Worm (Caenorhabditis elegans) whole organism, L4 larva: ENCODE results near the gene tgt-1.

ENCODE experiments used
- Y48G9A.11 ChIP-seq: fragments of 200-800 bp; sonication (Bioruptor generic); IDR thresholded peaks from 2 replicates; pipeline ENCODE4 v1.3.6; 2022; ENCODE audit warnings: missing genetic modification reagents, missing genetic modification characterization, missing compliant biosample characterization
- Y5F2A.4 ChIP-seq: fragments of 200-800 bp; sonication (Bioruptor generic); optimal IDR thresholded peaks from 2 replicates; lab custom pipeline; 2018; ENCODE audit warnings: mild to moderate bottlenecking, missing genetic modification characterization, missing compliant biosample characterization
- Y75B8A.6 ChIP-seq: fragments of 200-800 bp; sonication (Bioruptor generic); IDR thresholded peaks from 2 replicates; pipeline ENCODE4 v1.3.6; 2022; ENCODE audit warnings: missing genetic modification reagents, missing genetic modification characterization, missing compliant biosample characterization
- ZK546.5 ChIP-seq, 2 experiments: sonication (generic microtip); optimal IDR thresholded peaks; 2 replicates each; lab custom pipeline; 2017; ENCODE audit warnings: missing biosample characterization in 2 of 2, missing genetic modification characterization in 2 of 2
- aha-1 ChIP-seq: fragments of 150-350 bp; peaks from one replicate; lab custom pipeline; 2014; ENCODE audit warnings: missing biosample characterization, missing genetic modification characterization
- aly-2 ChIP-seq: sonication (generic microtip); optimal IDR thresholded peaks from 2 replicates; lab custom pipeline; 2018; ENCODE audit warnings: missing biosample characterization, missing genetic modification characterization
- ama-1 ChIP-seq: fragments of 150-350 bp; optimal IDR thresholded peaks from 2 replicates; lab custom pipeline; 2014; ENCODE audit warnings: inconsistent platforms, mixed read lengths
- arid-1 ChIP-seq: fragments of 200-800 bp; sonication (Bioruptor generic); conservative IDR thresholded peaks from 2 replicates; pipeline ENCODE4 v1.3.6; 2022; ENCODE audit warnings: missing genetic modification reagents, missing genetic modification characterization, missing compliant biosample characterization
- ceh-28 ChIP-seq: fragments of 150-350 bp; optimal IDR thresholded peaks from 2 replicates; lab custom pipeline; 2014; ENCODE audit warnings: missing biosample characterization, missing genetic modification reagents, missing genetic modification characterization
- ceh-82 ChIP-seq: sonication (generic microtip); optimal IDR thresholded peaks from 2 replicates; lab custom pipeline; 2017; ENCODE audit warnings: missing biosample characterization, missing genetic modification characterization
- cey-2 ChIP-seq: sonication (generic microtip); optimal IDR thresholded peaks from 3 replicates; lab custom pipeline; 2017; ENCODE audit warnings: missing genetic modification characterization, mild to moderate bottlenecking, missing compliant biosample characterization, antibody characterized with exemption, borderline replicate concordance; ENCODE audit not compliant: insufficient read depth
- ctbp-1 ChIP-seq: fragments of 200-800 bp; sonication (Bioruptor generic); IDR thresholded peaks from 2 replicates; pipeline ENCODE4 v1.3.6; 2022; ENCODE audit warnings: missing genetic modification reagents, missing genetic modification characterization, missing compliant biosample characterization
- daf-16 ChIP-seq, 3 experiments: sonication (generic microtip); optimal IDR thresholded peaks; 2 replicates each; lab custom pipeline; 2016 to 2017; ENCODE audit warnings: missing genetic modification characterization in 3 of 3, missing genetic modification reagents in 3 of 3, mild to moderate bottlenecking in 2 of 3, missing compliant biosample characterization in 2 of 3, missing biosample characterization in 1 of 3, moderate library complexity in 1 of 3
- daf-19 ChIP-seq: fragments of 200-800 bp; sonication (Bioruptor generic); conservative IDR thresholded peaks from 2 replicates; pipeline ENCODE4 v1.3.6; 2022; ENCODE audit warnings: missing genetic modification characterization, missing compliant biosample characterization
- dmd-6 ChIP-seq: fragments of 200-800 bp; sonication (Bioruptor generic); IDR thresholded peaks from 2 replicates; pipeline ENCODE4 v1.3.6; 2022; ENCODE audit warnings: missing genetic modification reagents, missing genetic modification characterization, missing compliant biosample characterization
- dmd-8 ChIP-seq: fragments of 200-800 bp; sonication (Bioruptor generic); IDR thresholded peaks from 2 replicates; pipeline ENCODE4 v1.3.6; 2022; ENCODE audit warnings: missing genetic modification characterization, missing compliant biosample characterization
- dmd-9 ChIP-seq: fragments of 200-800 bp; sonication (Bioruptor generic); IDR thresholded peaks from 2 replicates; pipeline ENCODE4 v1.3.6; 2022; ENCODE audit warnings: missing genetic modification reagents, missing genetic modification characterization, missing compliant biosample characterization
- dpl-1 ChIP-seq: fragments of 150-350 bp; optimal IDR thresholded peaks from 2 replicates; lab custom pipeline; 2014; ENCODE audit warnings: missing biosample characterization, missing genetic modification reagents, missing genetic modification characterization
- dve-1 ChIP-seq: sonication (generic microtip); optimal IDR thresholded peaks from 2 replicates; lab custom pipeline; 2017; ENCODE audit warnings: antibody characterized with exemption, mild to moderate bottlenecking, missing genetic modification characterization, missing compliant biosample characterization; ENCODE audit not compliant: insufficient read depth
- fkh-10 ChIP-seq: fragments of 150-350 bp; optimal IDR thresholded peaks from 2 replicates; lab custom pipeline; 2014; ENCODE audit warnings: missing biosample characterization, missing genetic modification reagents, missing genetic modification characterization
- hif-1 ChIP-seq, 2 experiments: sonication (generic microtip); optimal IDR thresholded peaks; 2 replicates each; lab custom pipeline; 2016 to 2017; ENCODE audit warnings: missing compliant biosample characterization in 2 of 2, missing genetic modification characterization in 2 of 2, missing genetic modification reagents in 2 of 2, missing genotype in 2 of 2, mild to moderate bottlenecking in 1 of 2
- hlh-11 ChIP-seq: fragments of 200-800 bp; sonication (Bioruptor generic); optimal IDR thresholded peaks from 2 replicates; lab custom pipeline; 2018; ENCODE audit warnings: mild to moderate bottlenecking, missing genetic modification characterization, missing compliant biosample characterization
- hlh-30 ChIP-seq: sonication (generic microtip); optimal IDR thresholded peaks from 2 replicates; lab custom pipeline; 2017; ENCODE audit warnings: antibody characterized with exemption, mild to moderate bottlenecking, missing genetic modification characterization, missing compliant biosample characterization; ENCODE audit not compliant: insufficient read depth
- hmg-1.1 ChIP-seq: fragments of 200-800 bp; sonication (Bioruptor generic); IDR thresholded peaks from 2 replicates; pipeline ENCODE4 v1.3.6; 2022; ENCODE audit warnings: missing genetic modification reagents, missing genetic modification characterization, missing compliant biosample characterization
- lim-7 ChIP-seq: fragments of 200-800 bp; sonication (Bioruptor generic); IDR thresholded peaks from 2 replicates; pipeline ENCODE4 v1.3.6; 2022; ENCODE audit warnings: missing genetic modification characterization, missing compliant biosample characterization
- lin-15B ChIP-seq: fragments of 150-350 bp; sonication (generic microtip); optimal IDR thresholded peaks from 3 replicates; lab custom pipeline; 2014; ENCODE audit warnings: missing biosample characterization, missing genetic modification characterization
- lin-38 ChIP-seq: fragments of 200-800 bp; sonication (Bioruptor generic); IDR thresholded peaks from 2 replicates; pipeline ENCODE4 v1.3.6; 2022; ENCODE audit warnings: missing genetic modification reagents, missing genetic modification characterization, missing compliant biosample characterization
- madf-5 ChIP-seq, 2 experiments: fragments of 200-800 bp; sonication (Bioruptor generic); IDR thresholded peaks; 2 replicates each; pipeline ENCODE4 v1.3.6; 2022; ENCODE audit warnings: missing compliant biosample characterization in 2 of 2, missing genetic modification characterization in 2 of 2
- madf-9 ChIP-seq: fragments of 200-800 bp; sonication (Bioruptor generic); conservative IDR thresholded peaks from 2 replicates; pipeline ENCODE4 v1.3.6; 2022; ENCODE audit warnings: missing genetic modification reagents, missing genetic modification characterization, missing compliant biosample characterization
- mdl-1 ChIP-seq, 2 experiments: fragments of 150-350 bp in 1 of 2; sonication (generic microtip) in 1 of 2; optimal IDR thresholded peaks; 2 replicates each; lab custom pipeline; 2014 to 2017; ENCODE audit warnings: missing biosample characterization in 2 of 2, missing genetic modification characterization in 2 of 2
- mep-1 ChIP-seq: fragments of 150-350 bp; sonication (generic microtip); optimal IDR thresholded peaks from 3 replicates; lab custom pipeline; 2014; ENCODE audit warnings: missing biosample characterization, missing genetic modification characterization
- mxl-2 ChIP-seq: fragments of 200-800 bp; sonication (Bioruptor generic); conservative IDR thresholded peaks from 2 replicates; pipeline ENCODE4 v1.3.6; 2022; ENCODE audit warnings: missing genetic modification reagents, missing genetic modification characterization, missing compliant biosample characterization
- mxl-3 ChIP-seq: fragments of 200-800 bp; sonication (Bioruptor generic); optimal IDR thresholded peaks from 2 replicates; lab custom pipeline; 2018; ENCODE audit warnings: mild to moderate bottlenecking, missing genetic modification characterization, missing compliant biosample characterization
- nhr-10 ChIP-seq: fragments of 150-350 bp; optimal IDR thresholded peaks from 2 replicates; lab custom pipeline; 2014; ENCODE audit warnings: missing biosample characterization, missing genetic modification characterization
- nhr-102 ChIP-seq: sonication (generic microtip); optimal IDR thresholded peaks from 2 replicates; lab custom pipeline; 2016; ENCODE audit warnings: mild to moderate bottlenecking, missing genetic modification characterization, moderate library complexity, missing compliant biosample characterization
- nhr-28 ChIP-seq: fragments of 150-350 bp; optimal IDR thresholded peaks from 2 replicates; lab custom pipeline; 2014; ENCODE audit warnings: missing biosample characterization, missing genetic modification characterization
- nhr-48 ChIP-seq: sonication (generic microtip); optimal IDR thresholded peaks from 2 replicates; lab custom pipeline; 2016; ENCODE audit warnings: mild to moderate bottlenecking, missing genetic modification characterization, missing compliant biosample characterization
- pha-4 ChIP-seq, 2 experiments: fragments of 150-350 bp in 1 of 2; fragments of 200-800 bp in 1 of 2; sonication (Bioruptor generic) in 1 of 2; IDR thresholded peaks in 1 of 2; optimal IDR thresholded peaks in 1 of 2; 2 replicates each; pipeline versions ENCODE4 v1.3.6 to Lab custom; 2014 to 2022; ENCODE audit warnings: missing genetic modification characterization in 2 of 2, missing genetic modification reagents in 2 of 2, missing biosample characterization in 1 of 2, missing compliant biosample characterization in 1 of 2
- saeg-2 ChIP-seq: fragments of 200-800 bp; sonication (Bioruptor generic); IDR thresholded peaks from 2 replicates; pipeline ENCODE4 v1.3.6; 2022; ENCODE audit warnings: missing genetic modification reagents, missing genetic modification characterization, missing compliant biosample characterization
- sdz-12 ChIP-seq: fragments of 200-800 bp; sonication (Bioruptor generic); optimal IDR thresholded peaks from 2 replicates; lab custom pipeline; 2018; ENCODE audit warnings: mild to moderate bottlenecking, missing genetic modification characterization, missing compliant biosample characterization
- skn-1 ChIP-seq: fragments of 150-350 bp; optimal IDR thresholded peaks from 2 replicates; lab custom pipeline; 2014; ENCODE audit warnings: missing biosample characterization, missing genetic modification characterization
- snpc-1.2 ChIP-seq: fragments of 200-800 bp; sonication (Bioruptor generic); IDR thresholded peaks from 2 replicates; pipeline ENCODE4 v1.3.6; 2022; ENCODE audit warnings: missing genetic modification reagents, missing genetic modification characterization, missing compliant biosample characterization
- snpc-4 ChIP-seq: fragments of 150-350 bp; optimal IDR thresholded peaks from 2 replicates; lab custom pipeline; 2014; ENCODE audit warnings: missing biosample characterization, missing genetic modification characterization
- tra-1 ChIP-seq: fragments of 200-800 bp; sonication (Bioruptor generic); IDR thresholded peaks from 2 replicates; pipeline ENCODE4 v1.3.6; 2022; ENCODE audit warnings: missing genetic modification reagents, missing genetic modification characterization, missing compliant biosample characterization
- unc-130 ChIP-seq: sonication (generic microtip); optimal IDR thresholded peaks from 2 replicates; lab custom pipeline; 2016; ENCODE audit warnings: missing genetic modification reagents, missing genetic modification characterization, missing compliant biosample characterization
- unc-39 ChIP-seq: sonication (generic microtip); optimal IDR thresholded peaks from 2 replicates; lab custom pipeline; 2017; ENCODE audit warnings: missing biosample characterization, missing genetic modification characterization
- unc-62 ChIP-seq, 3 experiments: fragments of 150-350 bp in 1 of 3; sonication (generic microtip); optimal IDR thresholded peaks in 2 of 3; peaks in 1 of 3; 1 replicate in 1 of 3; 2 replicates in 2 of 3; lab custom pipeline; 2014 to 2017; ENCODE audit warnings: missing biosample characterization in 3 of 3, missing genetic modification characterization in 3 of 3, missing genetic modification reagents in 3 of 3, missing genotype in 1 of 3
- vab-7 ChIP-seq: fragments of 200-800 bp; sonication (Bioruptor generic); IDR thresholded peaks from 2 replicates; pipeline ENCODE4 v1.3.6; 2022; ENCODE audit warnings: missing genetic modification reagents, missing genetic modification characterization, missing compliant biosample characterization
- zfp-2 ChIP-seq: sonication (generic microtip); optimal IDR thresholded peaks from 2 replicates; lab custom pipeline; 2016; ENCODE audit warnings: mild to moderate bottlenecking, missing genetic modification characterization, missing compliant biosample characterization
- zip-2 ChIP-seq: fragments of 150-350 bp; optimal IDR thresholded peaks from 2 replicates; lab custom pipeline; 2014; ENCODE audit warnings: missing biosample characterization, missing genetic modification characterization

Gene tgt-1

ce11 chrIV:11957074-11957473 is 2.5 kb downstream of the tgt-1 start:
- TF ChIP-seq ama-1 (lab: Kevin White, UChicago) (no peak), hlh-11 (tag; lab: Kevin White, UChicago) (peak; percentile 40), skn-1 (no peak), dpl-1 (GFP tag; lab: Kevin White, UChicago) (no peak), saeg-2 (GFP tag; lab: Robert Waterston, UW) (no peak), mxl-3 (peak; percentile 66), unc-62 (GFP tag; optimal IDR thresholded peaks at IDR 0.05 in 1 of 2; lab: Kevin White, UChicago) (peak in 1 of 2 experiments; percentile 22), unc-62 (tag; optimal IDR thresholded peaks at IDR 0.05; lab: Kevin White, UChicago) (no peak), nhr-10 (no peak), unc-39 (no peak), dmd-8 (GFP tag; lab: Robert Waterston, UW) (no peak), vab-7 (GFP tag; lab: Robert Waterston, UW) (no peak), aly-2 (tag; lab: Kevin White, UChicago) (no peak), lim-7 (0 out of 2 replicates have a peak, but pooled peaks have one; percentile 26), dmd-6 (GFP tag; lab: Robert Waterston, UW) (peak; percentile 19; the same call in 1 of the 2 replicates), daf-16 (GFP tag; optimal IDR thresholded peaks at IDR 0.05; lab: Kevin White, UChicago) (peak in 1 of 2 experiments; percentile 7), daf-16 (tag; optimal IDR thresholded peaks at IDR 0.05; lab: Kevin White, UChicago) (no peak), ceh-28 (tag; lab: Kevin White, UChicago) (no peak), tra-1 (no peak), lin-38 (GFP tag; lab: Robert Waterston, UW) (no peak), mep-1 (no peak), ctbp-1 (no peak), dve-1 (no peak), fkh-10 (GFP tag; lab: Kevin White, UChicago) (no peak), aha-1 (peak; percentile 94), madf-5 (GFP tag; IDR thresholded peaks at IDR 0.05; lab: Robert Waterston, UW) (no peak), nhr-48 (tag; lab: Kevin White, UChicago) (no peak), hif-1 (tag; optimal IDR thresholded peaks at IDR 0.05; lab: Kevin White, UChicago) (no peak), hlh-30 (tag; lab: Kevin White, UChicago) (peak; percentile 32), zfp-2 (tag; lab: Kevin White, UChicago) (no peak), mdl-1 (tag; optimal IDR thresholded peaks at IDR 0.05; lab: Kevin White, UChicago) (peak in 1 of 2 experiments; percentile 33), mxl-2 (GFP tag; lab: Robert Waterston, UW) (no peak), nhr-28 (tag; lab: Kevin White, UChicago) (no peak), snpc-4 (tag; lab: Kevin White, UChicago) (no peak), madf-9 (GFP tag; lab: Robert Waterston, UW) (no peak), Y5F2A.4 (no peak)

- no peak for TF ChIP-seq Y48G9A.11
- no peak for TF ChIP-seq unc-130
- peak; percentile 90 for TF ChIP-seq cey-2
- TF ChIP-seq snpc-1.2 (GFP tag; lab: Robert Waterston, UW), result no peak
- TF ChIP-seq arid-1 (GFP tag; lab: Robert Waterston, UW), result 0 out of 2 replicates have a peak, but pooled peaks have one; percentile 24
- TF ChIP-seq ceh-82 (tag; lab: Kevin White, UChicago), result no peak
- no peak for TF ChIP-seq sdz-12 (GFP tag; lab: Kevin White, UChicago)
- TF ChIP-seq nhr-102 (tag; lab: Kevin White, UChicago), result peak; percentile 80
- no peak for TF ChIP-seq Y75B8A.6 (GFP tag; lab: Robert Waterston, UW)
- TF ChIP-seq hmg-1.1 (GFP tag; lab: Robert Waterston, UW), result peak; percentile 49; the same call in 1 of the 2 replicates
- peak; percentile 69 for TF ChIP-seq nhr-10
- no peak for TF ChIP-seq skn-1
- TF ChIP-seq ceh-28 (tag; lab: Kevin White, UChicago), result no peak
- no peak for TF ChIP-seq fkh-10 (GFP tag; lab: Kevin White, UChicago)
- no peak for TF ChIP-seq ZK546.5 (tag; optimal IDR thresholded peaks at IDR 0.05; lab: Kevin White, UChicago)
- TF ChIP-seq lin-15B (tag; lab: Kevin White, UChicago), result no peak
- no peak for TF ChIP-seq zip-2 (tag; lab: Kevin White, UChicago)
- peak; percentile 74 for TF ChIP-seq pha-4 (GFP tag; IDR thresholded peaks at IDR 0.05; lab: Robert Waterston, UW)
- no peak for TF ChIP-seq pha-4 (tag; optimal IDR thresholded peaks at IDR 0.05; lab: Kevin White, UChicago)
- TF ChIP-seq daf-19 (GFP tag; lab: Robert Waterston, UW), result no peak
- TF ChIP-seq dmd-9, result no peak
These were observed 3.2 kb downstream of the tgt-1 start for ce11 chrIV:11956387-11956786.
